Worm (Caenorhabditis elegans): ENCODE results near the gene cuc-1.

DNA sequence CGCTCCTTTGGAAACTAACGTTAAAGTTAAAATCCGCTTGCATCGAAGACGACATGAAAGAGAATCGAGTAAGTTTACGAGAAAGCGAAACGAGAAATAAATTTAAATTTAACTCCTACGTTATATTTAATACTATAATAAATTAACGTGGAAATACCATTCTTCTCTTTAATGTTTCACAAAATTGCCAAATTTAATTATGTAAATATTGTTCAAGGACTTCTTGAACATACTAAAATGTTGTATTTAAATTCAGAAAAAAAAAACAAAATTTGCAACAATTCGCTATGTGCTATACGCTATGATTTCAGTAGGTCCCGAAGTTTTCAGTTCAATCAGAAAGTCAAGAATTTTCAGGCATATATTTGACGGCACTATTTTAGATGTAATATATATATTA, 36.1 kb upstream of the cuc-1 start, which contains the start of gene ZK688.10:
- TF ChIP-seq pqm-1 (tag; optimal IDR thresholded peaks at IDR 0.05) (no peak), lsy-12 (tag; optimal IDR thresholded peaks at IDR 0.05) (no peak), nhr-237 (tag; optimal IDR thresholded peaks at IDR 0.05) (no peak), pha-4 (tag; optimal IDR thresholded peaks at IDR 0.05) (no peak), skn-1 (tag; optimal IDR thresholded peaks at IDR 0.05) (no peak), unc-62 (GFP tag; optimal IDR thresholded peaks at IDR 0.05) (no peak), R02D3.7 (tag; optimal IDR thresholded peaks at IDR 0.05) (no peak), elt-2 (tag; optimal IDR thresholded peaks at IDR 0.05) (no peak), elt-1 (tag; optimal IDR thresholded peaks at IDR 0.05) (no peak)

Data from whole organism, L3 larva.